Worm (Caenorhabditis elegans): ENCODE results near the gene ubc-9.

The ubc-9 gene

ce11 chrIV:4652365-4652844 lies 1.6 kb downstream of the ubc-9 start, which contains the start of gene F29B9.5 (continued):
- TF ChIP-seq daf-16 (GFP tag; optimal IDR thresholded peaks at IDR 0.05) (no peak), daf-16 (tag; optimal IDR thresholded peaks at IDR 0.05) (peak; percentile 2)

ce11 chrIV:4652962-4653361 lies 2.1 kb downstream of the ubc-9 start, which contains the start of gene psr-1:
Gene psr-1 (plus strand): TSS chrIV:4653262.
- TF ChIP-seq Y5F2A.4 (GFP tag; optimal IDR thresholded peaks at IDR 0.05) = no peak
- no peak for TF ChIP-seq mxl-2 (GFP tag; conservative IDR thresholded peaks at IDR 0.05)
- no peak for TF ChIP-seq hlh-11 (tag; optimal IDR thresholded peaks at IDR 0.05)
- TF ChIP-seq ceh-28 (tag; optimal IDR thresholded peaks at IDR 0.05) = no peak
- no peak for TF ChIP-seq nhr-6 (tag; optimal IDR thresholded peaks at IDR 0.05)
- no peak for TF ChIP-seq lin-1 (GFP tag; IDR thresholded peaks at IDR 0.05)
- no peak for TF ChIP-seq zfp-3 (GFP tag; conservative IDR thresholded peaks at IDR 0.05)
- no peak for TF ChIP-seq daf-8 (GFP tag; IDR thresholded peaks at IDR 0.05)
- no peak for TF ChIP-seq mes-2 (tag; optimal IDR thresholded peaks at IDR 0.05; ENCODE audit: poor library complexity, severe bottlenecking)
- TF ChIP-seq daf-16 (GFP tag; optimal IDR thresholded peaks at IDR 0.05) = no peak
- no peak for TF ChIP-seq daf-16 (tag; optimal IDR thresholded peaks at IDR 0.05)
- no peak for TF ChIP-seq nhr-102 (tag; optimal IDR thresholded peaks at IDR 0.05)

- TF ChIP-seq F49E8.2 (tag; optimal IDR thresholded peaks at IDR 0.05; ENCODE audit: borderline replicate concordance) = peak; percentile 75
- TF ChIP-seq T20F7.1 (GFP tag; optimal IDR thresholded peaks at IDR 0.05) = no peak
- peak; percentile 46; the same call in 1 of the 2 replicates for TF ChIP-seq lin-38 (GFP tag; IDR thresholded peaks at IDR 0.05)
- TF ChIP-seq snpc-1.2 (GFP tag; IDR thresholded peaks at IDR 0.05) = peak; percentile 80
- no peak for TF ChIP-seq hlh-30 (tag; optimal IDR thresholded peaks at IDR 0.05; ENCODE audit: insufficient read depth)
- TF ChIP-seq zfp-2 (tag; optimal IDR thresholded peaks at IDR 0.05) = no peak
- no peak for TF ChIP-seq F26F4.8 (GFP tag; conservative IDR thresholded peaks at IDR 0.05)
- TF ChIP-seq nhr-11 (tag; optimal IDR thresholded peaks at IDR 0.05) = no peak
- peak; percentile 41 for TF ChIP-seq mes-2 (tag; optimal IDR thresholded peaks at IDR 0.05; ENCODE audit: poor library complexity, severe bottlenecking)
- no peak for TF ChIP-seq lim-7 (GFP tag; IDR thresholded peaks at IDR 0.05)
Measured at ce11 chrIV:4653708-4654107, 2.9 kb downstream of the ubc-9 start.

- TF ChIP-seq set-16 (GFP tag; IDR thresholded peaks at IDR 0.05) = peak; percentile 98
- TF ChIP-seq hmg-1.1 (GFP tag; IDR thresholded peaks at IDR 0.05) = no peak
- no peak for TF ChIP-seq unc-39 (tag; optimal IDR thresholded peaks at IDR 0.05)
- no peak for TF ChIP-seq pha-4 (GFP tag; IDR thresholded peaks at IDR 0.05)
- no peak for TF ChIP-seq pha-4 (tag; optimal IDR thresholded peaks at IDR 0.05)
- 0 out of 2 replicates have a peak, but pooled peaks have one; percentile 16 for TF ChIP-seq F44E2.7 (GFP tag; IDR thresholded peaks at IDR 0.05)
- no peak for TF ChIP-seq snpc-4 (tag; optimal IDR thresholded peaks at IDR 0.05)
- no peak for TF ChIP-seq nhr-41 (GFP tag; IDR thresholded peaks at IDR 0.05)
- TF ChIP-seq arid-1 (GFP tag; conservative IDR thresholded peaks at IDR 0.05) = no peak
- no peak for TF ChIP-seq egl-27 (tag; optimal IDR thresholded peaks at IDR 0.05)
- TF ChIP-seq madf-5 (GFP tag; IDR thresholded peaks at IDR 0.05) = 0 out of 4 replicates have a peak, but pooled peaks of 1 of the 2 experiments have one; percentile 66
- no peak for TF ChIP-seq dmd-6 (GFP tag; IDR thresholded peaks at IDR 0.05)
- TF ChIP-seq lim-7 (GFP tag; IDR thresholded peaks at IDR 0.05) = 0 out of 2 replicates have a peak, but pooled peaks have one; percentile 38
- TF ChIP-seq duxl-1 (tag; optimal IDR thresholded peaks at IDR 0.05; ENCODE audit: poor library complexity) = no peak
- TF ChIP-seq nhr-237 (tag; optimal IDR thresholded peaks at IDR 0.05) = no peak
- TF ChIP-seq spr-3 (GFP tag; optimal IDR thresholded peaks at IDR 0.05) = no peak
- TF ChIP-seq F26F4.8 (GFP tag; conservative IDR thresholded peaks at IDR 0.05) = 0 out of 2 replicates have a peak, but pooled peaks have one; percentile 45
- no peak for TF ChIP-seq nhr-111 (GFP tag; optimal IDR thresholded peaks at IDR 0.05)
Measured at ce11 chrIV:4655979-4656378, 5.1 kb downstream of the ubc-9 start.

All from whole organism, L4 larva.